Worm (Caenorhabditis elegans) whole organism, young adult: ENCODE measurements around the gene C26B9.1.

Source experiments
- C06A6.2 ChIP-seq: fragments of 200-800 bp; sonication (Bioruptor generic); conservative IDR thresholded peaks from 2 replicates; pipeline ENCODE4 v1.3.6; 2022; ENCODE audit warnings: missing genetic modification characterization, missing compliant biosample characterization
- F39B2.1 ChIP-seq: fragments of 200-800 bp; sonication (Bioruptor generic); IDR thresholded peaks from 2 replicates; pipeline ENCODE4 v1.3.6; 2022; ENCODE audit warnings: missing genetic modification reagents, missing genetic modification characterization, missing compliant biosample characterization
- F57C9.4 ChIP-seq: sonication (generic microtip); optimal IDR thresholded peaks from 2 replicates; lab custom pipeline; 2017; ENCODE audit warnings: mild to moderate bottlenecking, missing genetic modification characterization, missing compliant biosample characterization
- akir-1 ChIP-seq: fragments of 200-800 bp; sonication (Bioruptor generic); optimal IDR thresholded peaks from 2 replicates; lab custom pipeline; 2018; ENCODE audit warnings: mild to moderate bottlenecking, missing genetic modification characterization, moderate library complexity, missing compliant biosample characterization
- dpff-1 ChIP-seq: sonication (generic microtip); optimal IDR thresholded peaks from 2 replicates; lab custom pipeline; 2017; ENCODE audit warnings: mild to moderate bottlenecking, missing genetic modification characterization, missing compliant biosample characterization
- efl-1 ChIP-seq: fragments of 150-350 bp; optimal IDR thresholded peaks from 2 replicates; lab custom pipeline; 2014; ENCODE audit warnings: missing biosample characterization, missing genetic modification reagents, missing genetic modification characterization
- ets-4 ChIP-seq: fragments of 200-800 bp; sonication (Bioruptor generic); optimal IDR thresholded peaks from 2 replicates; lab custom pipeline; 2018; ENCODE audit warnings: mild to moderate bottlenecking, missing genetic modification characterization, missing compliant biosample characterization
- lag-1 ChIP-seq: fragments of 200-800 bp; sonication (Bioruptor generic); IDR thresholded peaks from 2 replicates; pipeline ENCODE4 v1.3.6; 2022; ENCODE audit warnings: missing genetic modification reagents, missing genetic modification characterization, missing compliant biosample characterization
- snpc-3.4 ChIP-seq: sonication (generic microtip); optimal IDR thresholded peaks from 2 replicates; lab custom pipeline; 2017; ENCODE audit warnings: missing genetic modification characterization, mild to moderate bottlenecking, missing compliant biosample characterization, antibody characterized with exemption, moderate library complexity, missing genotype, missing genetic modification reagents
- snpc-4 ChIP-seq, 5 experiments: fragments of 150-350 bp in 1 of 5; sonication (generic microtip) in 4 of 5; optimal IDR thresholded peaks; 2 replicates each; lab custom pipeline; 2014 to 2018; ENCODE audit warnings: missing genetic modification characterization in 5 of 5, missing biosample characterization in 3 of 5, antibody characterized with exemption in 2 of 5, mild to moderate bottlenecking in 2 of 5, missing compliant biosample characterization in 2 of 5, missing genotype in 2 of 5, moderate library complexity in 2 of 5, missing genetic modification reagents in 1 of 5
- ztf-3 ChIP-seq: fragments of 200-800 bp; sonication (Bioruptor generic); optimal IDR thresholded peaks from 2 replicates; lab custom pipeline; 2018; ENCODE audit warnings: mild to moderate bottlenecking, missing genetic modification characterization, missing compliant biosample characterization

DNA sequence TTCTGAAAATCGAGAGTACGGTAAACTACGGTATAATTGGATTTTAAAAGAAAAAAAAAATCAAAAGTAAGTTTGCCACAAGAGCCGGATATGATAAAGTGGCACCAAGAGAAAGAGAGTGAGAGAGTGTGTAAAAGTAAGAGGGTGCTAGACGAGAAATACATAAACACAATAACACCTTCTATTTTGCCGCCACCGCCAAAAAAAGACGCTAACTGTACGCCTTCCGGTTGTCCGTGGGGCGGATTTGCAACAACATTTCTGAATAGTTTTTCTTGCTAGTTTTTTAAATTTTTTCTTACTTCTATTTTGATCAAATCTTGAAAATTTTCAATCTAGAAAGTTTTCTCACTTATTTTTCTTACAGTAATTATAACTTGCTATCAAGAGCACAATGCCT lies 28.3 kb downstream of the C26B9.1 start, which contains the start of gene F35C8.8:
- TF ChIP-seq efl-1 (GFP tag; lab: Kevin White, UChicago): peak; percentile 66
- no peak for TF ChIP-seq F57C9.4
- TF ChIP-seq snpc-4 (GFP tag; optimal IDR thresholded peaks at IDR 0.05; lab: Kevin White, UChicago): no peak
- no peak for TF ChIP-seq snpc-4 (tag; optimal IDR thresholded peaks at IDR 0.05; lab: Kevin White, UChicago)
- TF ChIP-seq ztf-3 (GFP tag; lab: Kevin White, UChicago): no peak
- no peak for TF ChIP-seq akir-1 (GFP tag; lab: Kevin White, UChicago)
- TF ChIP-seq C06A6.2: no peak
- no peak for TF ChIP-seq F39B2.1 (GFP tag; lab: Robert Waterston, UW)
- no peak for TF ChIP-seq lag-1
- no peak for TF ChIP-seq dpff-1 (tag; lab: Kevin White, UChicago)
- TF ChIP-seq ets-4 (GFP tag; lab: Kevin White, UChicago): no peak
- TF ChIP-seq snpc-3.4: no peak
